Fruit fly (Drosophila melanogaster): ENCODE data around the gene CG31928.

- TF ChIP-seq CG8478 (optimal IDR thresholded peaks at IDR 0.05): no peak
- no peak for TF ChIP-seq CTCF (optimal IDR thresholded peaks at IDR 0.05)
These were observed 30.3 kb downstream of the CG31928 start, which contains the start of gene Or22b for dm6 chr2L:1522397-1522796.

Measured in S2 (cell line).